Fruit fly (Drosophila melanogaster) whole organism, embryonic: Measurements from ENCODE around the gene U2af50.

Source experiments
- Atf6 ChIP-seq: fragments of 200-800 bp; sonication (Bioruptor generic); IDR thresholded peaks from 2 replicates; pipeline ENCODE4 v1.3.6; 2022; ENCODE audit warnings: missing biosample characterization, missing genetic modification characterization
- BEAF-32 ChIP-seq: fragments of 200-800 bp; sonication (Bioruptor generic); optimal IDR thresholded peaks from 3 replicates; lab custom pipeline; 2017; ENCODE audit warnings: missing biosample characterization, missing genetic modification characterization, mild to moderate bottlenecking, moderate library complexity, missing genetic modification reagents
- CG1024 ChIP-seq: fragments of 200-800 bp; sonication (Bioruptor generic); IDR thresholded peaks from 2 replicates; pipeline ENCODE4 v1.3.6; 2022; ENCODE audit warnings: missing biosample characterization, missing genetic modification characterization
- CG11093 ChIP-seq: fragments of 200-800 bp; sonication (Bioruptor generic); IDR thresholded peaks from 3 replicates; pipeline ENCODE4 v1.3.6; 2022; ENCODE audit warnings: missing biosample characterization, missing genetic modification characterization
- CG12299 ChIP-seq: fragments of 200-800 bp; sonication (Bioruptor generic); optimal IDR thresholded peaks from 2 replicates; lab custom pipeline; 2018; ENCODE audit warnings: missing biosample characterization, mild to moderate bottlenecking, missing genetic modification characterization
- CG12659 ChIP-seq: fragments of 200-800 bp; sonication (Bioruptor generic); optimal IDR thresholded peaks from 3 replicates; lab custom pipeline; 2017; ENCODE audit warnings: mild to moderate bottlenecking, missing biosample characterization, missing genetic modification reagents, missing genetic modification characterization
- CG13287 ChIP-seq: fragments of 200-800 bp; sonication (Bioruptor generic); IDR thresholded peaks from 2 replicates; pipeline ENCODE4 v1.3.6; 2022; ENCODE audit warnings: missing biosample characterization, missing genetic modification characterization; ENCODE audit not compliant: partially characterized antibody
- CG13424 ChIP-seq: fragments of 200-800 bp; sonication (Bioruptor generic); optimal IDR thresholded peaks from 2 replicates; lab custom pipeline; 2019; ENCODE audit warnings: missing biosample characterization, mild to moderate bottlenecking, missing genetic modification characterization, moderate library complexity
- CG15696 ChIP-seq: fragments of 200-800 bp; sonication (Bioruptor generic); optimal IDR thresholded peaks from 2 replicates; lab custom pipeline; 2019; ENCODE audit warnings: missing biosample characterization, mild to moderate bottlenecking, missing genetic modification characterization, moderate library complexity
- CG17829 ChIP-seq: fragments of 200-800 bp; optimal IDR thresholded peaks from 2 replicates; lab custom pipeline; 2019; ENCODE audit warnings: missing biosample characterization, mild to moderate bottlenecking, missing genetic modification characterization, moderate library complexity
- CG2129 ChIP-seq: fragments of 200-800 bp; sonication (Bioruptor generic); IDR thresholded peaks from 2 replicates; pipeline ENCODE4 v1.3.6; 2022; ENCODE audit warnings: missing biosample characterization, missing genetic modification characterization; ENCODE audit not compliant: partially characterized antibody
- CG30020 ChIP-seq: fragments of 200-800 bp; optimal IDR thresholded peaks from 2 replicates; lab custom pipeline; 2019; ENCODE audit warnings: missing biosample characterization, mild to moderate bottlenecking, missing genetic modification characterization, moderate library complexity
- CG30403 ChIP-seq: fragments of 200-800 bp; sonication (Bioruptor generic); optimal IDR thresholded peaks from 3 replicates; lab custom pipeline; 2016; ENCODE audit warnings: missing biosample characterization, missing genetic modification characterization
- CG34422 ChIP-seq: fragments of 200-800 bp; sonication (Bioruptor generic); IDR thresholded peaks from 3 replicates; pipeline ENCODE4 v1.3.6; 2022; ENCODE audit warnings: missing biosample characterization, missing genetic modification characterization
- CG4730 ChIP-seq: fragments of 200-800 bp; sonication (Bioruptor generic); IDR thresholded peaks from 2 replicates; pipeline ENCODE4 v1.3.6; 2022; ENCODE audit warnings: missing biosample characterization, missing genetic modification characterization
- CG4820 ChIP-seq: fragments of 200-800 bp; sonication (Bioruptor generic); optimal IDR thresholded peaks from 3 replicates; lab custom pipeline; 2016; ENCODE audit warnings: missing biosample characterization, missing genetic modification characterization
- CG5245 ChIP-seq: fragments of 200-800 bp; sonication (Bioruptor generic); optimal IDR thresholded peaks from 3 replicates; lab custom pipeline; 2016; ENCODE audit warnings: missing biosample characterization, missing genetic modification characterization
- CG6175 ChIP-seq: fragments of 200-800 bp; sonication (Bioruptor generic); IDR thresholded peaks from 3 replicates; pipeline ENCODE4 v1.3.6; 2022; ENCODE audit warnings: missing biosample characterization, missing genetic modification characterization
- CG6765 ChIP-seq: fragments of 200-800 bp; sonication (Bioruptor generic); optimal IDR thresholded peaks from 3 replicates; lab custom pipeline; 2017; ENCODE audit warnings: missing biosample characterization, mild to moderate bottlenecking, missing genetic modification characterization
- CG7357 ChIP-seq: fragments of 200-800 bp; sonication (Bioruptor generic); IDR thresholded peaks from 3 replicates; pipeline ENCODE4 v1.3.6; 2022; ENCODE audit warnings: missing biosample characterization, missing genetic modification characterization
- CG7963 ChIP-seq: fragments of 200-800 bp; sonication (Bioruptor generic); IDR thresholded peaks from 3 replicates; pipeline ENCODE4 v1.3.6; 2022; ENCODE audit warnings: missing biosample characterization, missing genetic modification characterization; ENCODE audit not compliant: partially characterized antibody
- CG8478 ChIP-seq: fragments of >200 bp; optimal IDR thresholded peaks from 2 replicates; lab custom pipeline; 2018
- CG9215 ChIP-seq: fragments of 200-800 bp; sonication (Bioruptor generic); IDR thresholded peaks from 2 replicates; pipeline ENCODE4 v1.3.6; 2022; ENCODE audit warnings: missing biosample characterization, missing genetic modification characterization
- D19A ChIP-seq: fragments of 200-800 bp; optimal IDR thresholded peaks from 3 replicates; lab custom pipeline; 2019; ENCODE audit warnings: missing biosample characterization, mild to moderate bottlenecking, missing genetic modification characterization, moderate library complexity
- Dp ChIP-seq: fragments of 200-800 bp; sonication (Bioruptor generic); optimal IDR thresholded peaks from 2 replicates; lab custom pipeline; 2018; ENCODE audit warnings: missing biosample characterization, mild to moderate bottlenecking, missing genetic modification characterization, moderate library complexity
- ERR ChIP-seq: fragments of 200-800 bp; sonication (Bioruptor generic); optimal IDR thresholded peaks from 2 replicates; lab custom pipeline; 2016; ENCODE audit warnings: missing biosample characterization, missing genetic modification characterization
- HLHmδ ChIP-seq: fragments of 200-800 bp; sonication (Bioruptor generic); optimal IDR thresholded peaks from 2 replicates; lab custom pipeline; 2018; ENCODE audit warnings: missing biosample characterization, mild to moderate bottlenecking, missing genetic modification characterization, moderate library complexity
- Jarid2 ChIP-seq: fragments of 200-800 bp; sonication (Bioruptor generic); optimal IDR thresholded peaks from 3 replicates; lab custom pipeline; 2017; ENCODE audit warnings: mild to moderate bottlenecking, missing biosample characterization, missing genetic modification reagents, missing genetic modification characterization
- Opbp ChIP-seq: fragments of 200-800 bp; sonication (Bioruptor generic); IDR thresholded peaks from 3 replicates; pipeline ENCODE4 v1.3.6; 2022; ENCODE audit warnings: missing biosample characterization, missing genetic modification characterization; ENCODE audit not compliant: partially characterized antibody
- Spps ChIP-seq: fragments of 200-800 bp; sonication (Bioruptor generic); optimal IDR thresholded peaks from 2 replicates; lab custom pipeline; 2018; ENCODE audit warnings: missing biosample characterization, mild to moderate bottlenecking, missing genetic modification characterization
- YL-1 ChIP-seq: fragments of 200-800 bp; sonication (Bioruptor generic); optimal IDR thresholded peaks from 3 replicates; lab custom pipeline; 2017; ENCODE audit warnings: missing biosample characterization, mild to moderate bottlenecking, missing genetic modification characterization
- ac ChIP-seq: fragments of 200-800 bp; sonication (Bioruptor generic); optimal IDR thresholded peaks from 3 replicates; lab custom pipeline; 2017; ENCODE audit warnings: missing biosample characterization, mild to moderate bottlenecking, missing genetic modification characterization
- az2 ChIP-seq: fragments of 200-800 bp; sonication (Bioruptor generic); optimal IDR thresholded peaks from 3 replicates; lab custom pipeline; 2016; ENCODE audit warnings: missing biosample characterization, missing genetic modification characterization
- bcd ChIP-seq: fragments of 200-800 bp; sonication (Bioruptor generic); optimal IDR thresholded peaks from 2 replicates; lab custom pipeline; 2017; ENCODE audit warnings: missing biosample characterization, mild to moderate bottlenecking, missing genetic modification characterization
- bsh ChIP-seq, 2 experiments: fragments of 200-800 bp; sonication (Bioruptor generic); optimal IDR thresholded peaks; 2 replicates each; lab custom pipeline; 2017 to 2018; ENCODE audit warnings: mild to moderate bottlenecking in 2 of 2, missing biosample characterization in 2 of 2, missing genetic modification characterization in 2 of 2, moderate library complexity in 1 of 2
- cad ChIP-seq: fragments of >200 bp; optimal IDR thresholded peaks from 2 replicates; lab custom pipeline; 2017; ENCODE audit warnings: missing biosample characterization, missing genetic modification characterization
- chif ChIP-seq, 2 experiments: fragments of 200-800 bp; sonication (Bioruptor generic); optimal IDR thresholded peaks; 3 replicates each; lab custom pipeline; 2016; ENCODE audit warnings: missing biosample characterization in 2 of 2, missing genetic modification characterization in 2 of 2
- esg ChIP-seq: fragments of 200-800 bp; sonication (Bioruptor generic); conservative IDR thresholded peaks from 2 replicates; pipeline ENCODE4 v1.3.6; 2022; ENCODE audit warnings: missing biosample characterization, missing genetic modification characterization
- gsb ChIP-seq: fragments of 200-800 bp; sonication (Bioruptor generic); IDR thresholded peaks from 2 replicates; pipeline ENCODE4 v1.3.6; 2022; ENCODE audit warnings: missing biosample characterization, missing genetic modification characterization
- ind ChIP-seq: fragments of 200-800 bp; sonication (Bioruptor generic); optimal IDR thresholded peaks from 3 replicates; lab custom pipeline; 2016; ENCODE audit warnings: missing biosample characterization, missing genetic modification characterization
- jigr1 ChIP-seq: fragments of 200-800 bp; sonication (Bioruptor generic); IDR thresholded peaks from 3 replicates; pipeline ENCODE4 v1.3.6; 2022; ENCODE audit warnings: missing biosample characterization, missing genetic modification characterization
- maf-S ChIP-seq: fragments of 200-800 bp; sonication (Bioruptor generic); optimal IDR thresholded peaks from 2 replicates; lab custom pipeline; 2016; ENCODE audit warnings: missing biosample characterization, missing genetic modification characterization
- nerfin-2 ChIP-seq: fragments of 200-800 bp; sonication (Bioruptor generic); IDR thresholded peaks from 2 replicates; pipeline ENCODE4 v1.3.6; 2022; ENCODE audit warnings: missing biosample characterization, missing genetic modification characterization; ENCODE audit not compliant: partially characterized antibody
- phol ChIP-seq: fragments of 200-800 bp; sonication (Bioruptor generic); optimal IDR thresholded peaks from 3 replicates; lab custom pipeline; 2018; ENCODE audit warnings: missing biosample characterization, mild to moderate bottlenecking, missing genetic modification characterization, moderate library complexity
- salm ChIP-seq: fragments of 200-800 bp; sonication (Bioruptor generic); optimal IDR thresholded peaks from 2 replicates; lab custom pipeline; 2018; ENCODE audit warnings: missing biosample characterization, mild to moderate bottlenecking, missing genetic modification characterization
- tap ChIP-seq: fragments of 200-800 bp; optimal IDR thresholded peaks from 3 replicates; lab custom pipeline; 2019; ENCODE audit warnings: missing biosample characterization, mild to moderate bottlenecking, missing genetic modification characterization, moderate library complexity
- tio ChIP-seq: fragments of 200-800 bp; sonication (Bioruptor generic); optimal IDR thresholded peaks from 2 replicates; lab custom pipeline; 2017; ENCODE audit warnings: missing biosample characterization, missing genetic modification characterization, inconsistent platforms
- toy ChIP-seq: fragments of 200-800 bp; sonication (Bioruptor generic); IDR thresholded peaks from 2 replicates; pipeline ENCODE4 v1.3.6; 2022; ENCODE audit warnings: missing biosample characterization, missing genetic modification characterization
- zen2 ChIP-seq: fragments of 200-800 bp; sonication (Bioruptor generic); IDR thresholded peaks from 3 replicates; pipeline ENCODE4 v1.3.6; 2022; ENCODE audit warnings: missing biosample characterization, missing genetic modification characterization; ENCODE audit not compliant: partially characterized antibody

The U2af50 gene

DNA sequence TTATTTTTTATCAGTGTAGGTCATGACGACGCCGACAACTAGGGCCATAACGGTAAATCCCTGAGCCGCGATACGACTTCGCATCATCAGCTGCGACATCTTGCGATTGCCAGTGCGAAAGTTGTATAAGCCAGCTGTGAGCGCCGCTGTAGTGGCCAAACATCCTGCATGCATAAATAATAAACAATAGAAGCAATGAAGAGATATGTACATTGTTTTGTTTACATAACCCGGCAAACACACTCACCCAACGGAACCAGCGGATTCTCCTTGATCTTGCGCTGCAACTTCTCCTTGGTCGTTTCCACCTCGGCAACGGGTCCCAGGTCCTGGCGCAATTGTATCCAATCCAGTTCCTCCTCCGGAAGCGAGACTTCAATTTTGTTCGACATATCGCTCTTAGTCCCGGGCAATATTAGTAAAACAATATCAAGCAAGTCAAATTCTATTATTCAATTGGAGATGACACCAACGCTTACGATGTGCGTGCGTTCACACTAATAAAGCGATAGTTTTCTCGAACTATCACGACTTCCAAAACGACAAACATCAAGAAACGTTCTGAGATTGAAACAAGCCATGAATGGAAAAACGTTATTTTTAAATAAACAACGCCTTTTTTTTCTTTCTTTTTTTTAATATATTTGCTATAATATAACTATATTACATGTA is 27.1 kb downstream of the U2af50 start (continued):
- TF ChIP-seq CG9215 (GFP tag; lab: Robert Waterston, UW), result no peak
- peak; percentile 84 for TF ChIP-seq CG13287
- no peak for TF ChIP-seq CG4730 (GFP tag; lab: Robert Waterston, UW)
- no peak for TF ChIP-seq bcd
- TF ChIP-seq chif (GFP tag; optimal IDR thresholded peaks at IDR 0.05; lab: Kevin White, UChicago), result no peak
- TF ChIP-seq HLHmδ (GFP tag; lab: Kevin White, UChicago), result no peak
- TF ChIP-seq CG30020 (tag; lab: Kevin White, UChicago), result peak; percentile 92
- TF ChIP-seq CG8478 (lab: Kevin White, UChicago), result no peak
- TF ChIP-seq salm, result no peak
- no peak for TF ChIP-seq toy (GFP tag; lab: Robert Waterston, UW)
- no peak for TF ChIP-seq D19A (tag; lab: Kevin White, UChicago)
- peak; percentile 89 for TF ChIP-seq Opbp (GFP tag; lab: Robert Waterston, UW)
- TF ChIP-seq CG15696 (tag; lab: Kevin White, UChicago), result no peak
- TF ChIP-seq BEAF-32 (GFP tag; lab: Kevin White, UChicago), result peak; percentile 86
- TF ChIP-seq gsb, result no peak
- peak; percentile 39 for TF ChIP-seq CG12659 (GFP tag; lab: Kevin White, UChicago)
- TF ChIP-seq esg, result no peak
- TF ChIP-seq CG17829 (tag; lab: Kevin White, UChicago), result no peak
- TF ChIP-seq CG6175 (GFP tag; lab: Robert Waterston, UW), result no peak
- TF ChIP-seq nerfin-2 (GFP tag; lab: Robert Waterston, UW), result 0 out of 2 replicates have a peak, but pooled peaks have one; percentile 15
- TF ChIP-seq cad (GFP tag; lab: Kevin White, UChicago), result no peak
- peak; percentile 71 for TF ChIP-seq CG2129
- TF ChIP-seq jigr1 (GFP tag; lab: Robert Waterston, UW), result peak; percentile 46; the same call in 1 of the 3 replicates
- TF ChIP-seq CG7963 (GFP tag; lab: Robert Waterston, UW), result no peak; the same call in 2 of the 3 replicates
- TF ChIP-seq CG34422 (GFP tag; lab: Robert Waterston, UW), result 0 out of 3 replicates have a peak, but pooled peaks have one; percentile 36
- no peak for TF ChIP-seq CG12299 (tag; lab: Kevin White, UChicago)
- TF ChIP-seq Dp (GFP tag; lab: Kevin White, UChicago), result peak; percentile 24
- TF ChIP-seq ac (GFP tag; lab: Kevin White, UChicago), result no peak
- no peak for TF ChIP-seq az2 (GFP tag; lab: Kevin White, UChicago)
- no peak for TF ChIP-seq CG30403 (GFP tag; lab: Kevin White, UChicago)
- no peak for TF ChIP-seq Spps (tag; lab: Kevin White, UChicago)
- TF ChIP-seq CG11093 (GFP tag; lab: Robert Waterston, UW), result no peak
- no peak for TF ChIP-seq CG5245 (GFP tag; lab: Kevin White, UChicago)
- TF ChIP-seq CG7357 (GFP tag; lab: Robert Waterston, UW), result peak; percentile 12; the same call in 2 of the 3 replicates
- TF ChIP-seq CG6765 (GFP tag; lab: Kevin White, UChicago), result no peak
- no peak for TF ChIP-seq bsh (GFP tag; optimal IDR thresholded peaks at IDR 0.05; lab: Kevin White, UChicago)
- no peak for TF ChIP-seq maf-S (GFP tag; lab: Kevin White, UChicago)
- TF ChIP-seq tap (tag; lab: Kevin White, UChicago), result no peak
- peak; percentile 5 for TF ChIP-seq phol (tag; lab: Kevin White, UChicago)
- TF ChIP-seq CG13424 (tag; lab: Kevin White, UChicago), result no peak
- TF ChIP-seq YL-1 (GFP tag; lab: Kevin White, UChicago), result peak; percentile 9
- TF ChIP-seq Jarid2 (GFP tag; lab: Kevin White, UChicago), result no peak
- TF ChIP-seq CG4820 (GFP tag; lab: Kevin White, UChicago), result no peak
- TF ChIP-seq tio (GFP tag; lab: Kevin White, UChicago), result no peak
- no peak for TF ChIP-seq ERR (GFP tag; lab: Kevin White, UChicago)
- no peak for TF ChIP-seq Atf6 (GFP tag; lab: Robert Waterston, UW)
- no peak; the same call in 2 of the 3 replicates for TF ChIP-seq zen2 (GFP tag; lab: Robert Waterston, UW)
- TF ChIP-seq CG1024, result 0 out of 2 replicates have a peak, but pooled peaks have one; percentile 10
- TF ChIP-seq ind (GFP tag; lab: Kevin White, UChicago), result no peak
